Worm (Caenorhabditis elegans) whole organism, mixed stage, embryonic: ENCODE results near the gene tut-2.

Experiments used
- blmp-1 ChIP-seq: fragments of 150-350 bp; optimal IDR thresholded peaks from 2 replicates; lab custom pipeline; 2014; ENCODE audit warnings: missing biosample characterization, missing genetic modification characterization
- ces-1 ChIP-seq: fragments of 150-350 bp; optimal IDR thresholded peaks from 2 replicates; lab custom pipeline; 2014; ENCODE audit warnings: missing biosample characterization, missing genetic modification reagents, missing genetic modification characterization
- elt-3 ChIP-seq: fragments of 150-350 bp; optimal IDR thresholded peaks from 2 replicates; lab custom pipeline; 2014; ENCODE audit warnings: missing biosample characterization, missing genetic modification characterization
- hlh-1 ChIP-seq: fragments of 150-350 bp; optimal IDR thresholded peaks from 2 replicates; lab custom pipeline; 2014; ENCODE audit warnings: missing biosample characterization, missing genetic modification reagents, missing genetic modification characterization
- lin-13 ChIP-seq: fragments of 150-350 bp; optimal IDR thresholded peaks from 2 replicates; lab custom pipeline; 2014; ENCODE audit warnings: missing biosample characterization, missing genetic modification characterization
- nhr-12 ChIP-seq: fragments of 150-350 bp; optimal IDR thresholded peaks from 2 replicates; lab custom pipeline; 2014; ENCODE audit warnings: missing biosample characterization, missing genetic modification characterization
- nhr-2 ChIP-seq: fragments of 150-350 bp; optimal IDR thresholded peaks from 2 replicates; lab custom pipeline; 2014; ENCODE audit warnings: missing biosample characterization, missing genetic modification characterization
- nhr-28 ChIP-seq: fragments of 150-350 bp; optimal IDR thresholded peaks from 2 replicates; lab custom pipeline; 2014; ENCODE audit warnings: missing biosample characterization, missing genetic modification characterization
- pha-4 ChIP-seq: fragments of 150-350 bp; optimal IDR thresholded peaks from 2 replicates; lab custom pipeline; 2018; ENCODE audit warnings: missing biosample characterization, missing genetic modification reagents, missing genetic modification characterization
- snpc-4 ChIP-seq: fragments of 150-350 bp; optimal IDR thresholded peaks from 2 replicates; lab custom pipeline; 2014; ENCODE audit warnings: missing biosample characterization, missing genetic modification characterization
- ztf-11 ChIP-seq: fragments of 150-350 bp; optimal IDR thresholded peaks from 2 replicates; lab custom pipeline; 2014; ENCODE audit warnings: missing biosample characterization, missing genetic modification characterization

ce11 chrV:10687601-10688000 lies 29.6 kb downstream of the tut-2 start, which contains the start of gene F29F11.20:
- TF ChIP-seq nhr-2 (tag; lab: Kevin White, UChicago), result no peak
- no peak for TF ChIP-seq snpc-4 (tag; lab: Kevin White, UChicago)
- no peak for TF ChIP-seq pha-4 (tag; lab: Kevin White, UChicago)
- TF ChIP-seq lin-13 (tag; lab: Kevin White, UChicago), result no peak
- no peak for TF ChIP-seq ztf-11 (tag; lab: Kevin White, UChicago)
- no peak for TF ChIP-seq hlh-1 (tag; lab: Kevin White, UChicago)
- TF ChIP-seq nhr-12 (tag; lab: Kevin White, UChicago), result no peak
- TF ChIP-seq nhr-28 (tag; lab: Kevin White, UChicago), result no peak
- no peak for TF ChIP-seq ces-1 (GFP tag; lab: Kevin White, UChicago)
- no peak for TF ChIP-seq blmp-1 (tag; lab: Kevin White, UChicago)
- TF ChIP-seq elt-3 (tag; lab: Kevin White, UChicago), result no peak
